Fruit fly (Drosophila melanogaster): ENCODE measurements around the gene CG14722.

Gene CG14722

dm6 chr3R:11760669-11761387 is 19.1 kb downstream of the CG14722 start (continued):
- peak; percentile 99 for TF ChIP-seq CG12155 (GFP tag; optimal IDR thresholded peaks at IDR 0.05)
- peak; percentile 96 for TF ChIP-seq ftz-f1 (GFP tag; optimal IDR thresholded peaks at IDR 0.05)
- peak; percentile 100 for TF ChIP-seq CG13624 (GFP tag; optimal IDR thresholded peaks at IDR 0.05)
- TF ChIP-seq abd-A (tag; optimal IDR thresholded peaks at IDR 0.05) = peak; percentile 100
- TF ChIP-seq nom (GFP tag; optimal IDR thresholded peaks at IDR 0.05) = peak; percentile 99
- peak; percentile 100 for TF ChIP-seq az2 (GFP tag; optimal IDR thresholded peaks at IDR 0.05)
- TF ChIP-seq grau (tag; optimal IDR thresholded peaks at IDR 0.05) = peak; percentile 100
- TF ChIP-seq Poxn (GFP tag; IDR thresholded peaks at IDR 0.05) = no peak
- no peak for TF ChIP-seq CG11695 (GFP tag; IDR thresholded peaks at IDR 0.05)
- TF ChIP-seq Dip3 (GFP tag; optimal IDR thresholded peaks at IDR 0.05) = peak; percentile 100
- no peak for TF ChIP-seq CkIIα-i1 (GFP tag; IDR thresholded peaks at IDR 0.05)
- TF ChIP-seq CG15514 (GFP tag; optimal IDR thresholded peaks at IDR 0.05) = peak; percentile 96
- no peak for TF ChIP-seq inv (GFP tag; IDR thresholded peaks at IDR 0.05; ENCODE audit: partially characterized antibody)
- TF ChIP-seq ham (GFP tag; IDR thresholded peaks at IDR 0.05) = no peak
- TF ChIP-seq pan (optimal IDR thresholded peaks at IDR 0.05) = no peak
- TF ChIP-seq pan (GFP tag; optimal IDR thresholded peaks at IDR 0.05 in 1 of 2, IDR thresholded peaks at IDR 0.05 in 1 of 2) = no peak
- TF ChIP-seq CG17359 (tag; optimal IDR thresholded peaks at IDR 0.05) = peak; percentile 100
- peak; percentile 100 for TF ChIP-seq bsh (GFP tag; optimal IDR thresholded peaks at IDR 0.05)
- TF ChIP-seq danr (GFP tag; IDR thresholded peaks at IDR 0.05) = no peak
- peak; percentile 100 for TF ChIP-seq Hsf (GFP tag; optimal IDR thresholded peaks at IDR 0.05)
- TF ChIP-seq Dll (GFP tag; IDR thresholded peaks at IDR 0.05; ENCODE audit: partially characterized antibody) = no peak
- peak; percentile 95 for TF ChIP-seq Nf-YC (tag; optimal IDR thresholded peaks at IDR 0.05)
- peak; percentile 100 for TF ChIP-seq Hmr (GFP tag; optimal IDR thresholded peaks at IDR 0.05)
- TF ChIP-seq maf-S (GFP tag; optimal IDR thresholded peaks at IDR 0.05) = peak; percentile 100
- TF ChIP-seq CG13287 (GFP tag; IDR thresholded peaks at IDR 0.05; ENCODE audit: partially characterized antibody) = no peak
- no peak for TF ChIP-seq CG2199 (GFP tag; IDR thresholded peaks at IDR 0.05)
- TF ChIP-seq Doc3 (GFP tag; IDR thresholded peaks at IDR 0.05; ENCODE audit: partially characterized antibody) = no peak
- TF ChIP-seq her (GFP tag; optimal IDR thresholded peaks at IDR 0.05) = peak; percentile 99
- peak; percentile 99 for TF ChIP-seq CG10431 (GFP tag; optimal IDR thresholded peaks at IDR 0.05)
- TF ChIP-seq disco-r (GFP tag; optimal IDR thresholded peaks at IDR 0.05) = peak; percentile 100
- TF ChIP-seq fd102C (GFP tag; optimal IDR thresholded peaks at IDR 0.05) = peak; percentile 99
- TF ChIP-seq dan (GFP tag; IDR thresholded peaks at IDR 0.05) = no peak
- peak; percentile 100 for TF ChIP-seq CG12219 (GFP tag; optimal IDR thresholded peaks at IDR 0.05)
- peak; percentile 100 for TF ChIP-seq CG13775 (GFP tag; optimal IDR thresholded peaks at IDR 0.05)
- no peak for TF ChIP-seq lmd (GFP tag; IDR thresholded peaks at IDR 0.05)
- peak; percentile 100 for TF ChIP-seq Gug (GFP tag; IDR thresholded peaks at IDR 0.05)
- TF ChIP-seq chm (GFP tag; IDR thresholded peaks at IDR 0.05) = no peak
- no peak for TF ChIP-seq CG2889 (GFP tag; IDR thresholded peaks at IDR 0.05)
- no peak for TF ChIP-seq tna (GFP tag; IDR thresholded peaks at IDR 0.05; ENCODE audit: partially characterized antibody)
- peak; percentile 100 for TF ChIP-seq CG9817 (tag; optimal IDR thresholded peaks at IDR 0.05)
- peak; percentile 99 for TF ChIP-seq run (tag; optimal IDR thresholded peaks at IDR 0.05)
- no peak for TF ChIP-seq BEAF-32 (GFP tag; optimal IDR thresholded peaks at IDR 0.05)
- no peak for TF ChIP-seq tgo (GFP tag; IDR thresholded peaks at IDR 0.05)
- TF ChIP-seq chif (GFP tag; optimal IDR thresholded peaks at IDR 0.05) = peak; percentile 100
- peak; percentile 100 for TF ChIP-seq CG8089 (GFP tag; optimal IDR thresholded peaks at IDR 0.05)
- TF ChIP-seq pfk (GFP tag; optimal IDR thresholded peaks at IDR 0.05) = peak; percentile 84
- TF ChIP-seq trem (tag; optimal IDR thresholded peaks at IDR 0.05) = peak; percentile 97
- peak; percentile 90 for TF ChIP-seq CG3995 (GFP tag; optimal IDR thresholded peaks at IDR 0.05)
- no peak for TF ChIP-seq gce (GFP tag; IDR thresholded peaks at IDR 0.05)
- TF ChIP-seq CG4404 (GFP tag; IDR thresholded peaks at IDR 0.05) = no peak
